Fruit fly (Drosophila melanogaster) whole organism, wandering third instar larva: ENCODE data around the gene COX7AL.

Experiments used
- Abd-B ChIP-seq: fragments of >200 bp; optimal IDR thresholded peaks from 2 replicates; lab custom pipeline; 2017; ENCODE audit warnings: missing biosample characterization, missing genetic modification characterization
- CG32264 ChIP-seq: fragments of 200-800 bp; sonication (Bioruptor generic); optimal IDR thresholded peaks from 2 replicates; lab custom pipeline; 2016; ENCODE audit warnings: missing biosample characterization, missing genetic modification characterization
- CrebA ChIP-seq: fragments of 200-800 bp; sonication (Bioruptor generic); optimal IDR thresholded peaks from 2 replicates; lab custom pipeline; 2016; ENCODE audit warnings: missing biosample characterization, mild to moderate bottlenecking, missing genetic modification characterization, borderline replicate concordance
- Dfd ChIP-seq: fragments of >200 bp; optimal IDR thresholded peaks from 2 replicates; lab custom pipeline; 2017; ENCODE audit warnings: missing biosample characterization, missing genetic modification characterization
- Dif ChIP-seq: fragments of 200-275, 200-300 bp; sonication (Bioruptor generic); optimal IDR thresholded peaks from 2 replicates; lab custom pipeline; 2018; ENCODE audit warnings: missing biosample characterization, missing genetic modification characterization; ENCODE audit not compliant: partially characterized antibody
- GATAd ChIP-seq: sonication (Bioruptor generic); optimal IDR thresholded peaks from 2 replicates; lab custom pipeline; 2016; ENCODE audit warnings: missing biosample characterization, missing genetic modification characterization
- HLH106 ChIP-seq: fragments of 200-800 bp; optimal IDR thresholded peaks from 3 replicates; lab custom pipeline; 2019; ENCODE audit warnings: missing biosample characterization, mild to moderate bottlenecking, missing genetic modification characterization, moderate library complexity
- Hnf4 ChIP-seq: fragments of 200-800 bp; sonication (Bioruptor generic); optimal IDR thresholded peaks from 2 replicates; lab custom pipeline; 2016; ENCODE audit warnings: missing biosample characterization, mild to moderate bottlenecking, missing genetic modification characterization
- Hr78 ChIP-seq: fragments of >200 bp; optimal IDR thresholded peaks from 2 replicates; lab custom pipeline; 2017; ENCODE audit warnings: missing biosample characterization, missing genetic modification characterization
- Jra ChIP-seq: sonication (Bioruptor generic); optimal IDR thresholded peaks from 2 replicates; lab custom pipeline; 2016; ENCODE audit warnings: missing biosample characterization, missing genetic modification characterization
- Mio ChIP-seq: sonication (Bioruptor generic); optimal IDR thresholded peaks from 2 replicates; lab custom pipeline; 2016; ENCODE audit warnings: missing biosample characterization, missing genetic modification characterization
- Myc ChIP-seq: fragments of >200 bp; optimal IDR thresholded peaks from 2 replicates; lab custom pipeline; 2017
- N ChIP-seq: fragments of >200 bp; optimal IDR thresholded peaks from 2 replicates; lab custom pipeline; 2018; ENCODE audit warnings: missing biosample characterization, missing external identifiers, missing genetic modification characterization
- OdsH ChIP-seq: fragments of 200-800 bp; sonication (Bioruptor generic); optimal IDR thresholded peaks from 2 replicates; lab custom pipeline; 2016; ENCODE audit warnings: missing biosample characterization, mild to moderate bottlenecking, missing genetic modification characterization
- Rel ChIP-seq, 2 experiments: fragments of 200-800 bp; sonication (Bioruptor generic) in 1 of 2; optimal IDR thresholded peaks; 2 replicates in 1 of 2; 3 replicates in 1 of 2; lab custom pipeline; 2016 to 2019; ENCODE audit warnings: mild to moderate bottlenecking in 2 of 2, missing biosample characterization in 2 of 2, missing genetic modification characterization in 2 of 2, moderate library complexity in 1 of 2
- Sp1 ChIP-seq: fragments of 200-800 bp; sonication (Bioruptor generic); optimal IDR thresholded peaks from 3 replicates; lab custom pipeline; 2019; ENCODE audit warnings: missing biosample characterization, mild to moderate bottlenecking, missing genetic modification characterization, moderate library complexity
- Vsx2 ChIP-seq: fragments of 200-300, 225-300 bp; sonication (Bioruptor generic); optimal IDR thresholded peaks from 2 replicates; lab custom pipeline; 2018; ENCODE audit warnings: missing biosample characterization, missing genetic modification characterization; ENCODE audit not compliant: partially characterized antibody
- brk ChIP-seq: fragments of 200-800 bp; sonication (Bioruptor generic); optimal IDR thresholded peaks from 2 replicates; lab custom pipeline; 2016; ENCODE audit warnings: missing biosample characterization, mild to moderate bottlenecking, missing genetic modification characterization
- dmrt93B ChIP-seq: fragments of 200-800 bp; sonication (Bioruptor generic); optimal IDR thresholded peaks from 2 replicates; lab custom pipeline; 2018; ENCODE audit warnings: missing biosample characterization, mild to moderate bottlenecking, missing genetic modification characterization
- dsf ChIP-seq: sonication (Bioruptor generic); optimal IDR thresholded peaks from 2 replicates; lab custom pipeline; 2016; ENCODE audit warnings: missing biosample characterization, missing genetic modification characterization, borderline replicate concordance
- ey ChIP-seq: fragments of 200-800 bp; sonication (Bioruptor generic); optimal IDR thresholded peaks from 2 replicates; lab custom pipeline; 2016; ENCODE audit warnings: missing biosample characterization, missing genetic modification characterization
- foxo ChIP-seq, 2 experiments: fragments of 200-800 bp; sonication (Bioruptor generic); optimal IDR thresholded peaks; 2 replicates in 1 of 2; 3 replicates in 1 of 2; lab custom pipeline; 2016 to 2017; ENCODE audit warnings: missing biosample characterization in 2 of 2, missing genetic modification characterization in 2 of 2
- fru ChIP-seq: fragments of 200-800 bp; sonication (Bioruptor generic); optimal IDR thresholded peaks from 3 replicates; lab custom pipeline; 2016; ENCODE audit warnings: missing biosample characterization, mild to moderate bottlenecking, missing genetic modification characterization
- h ChIP-seq: fragments of 200-800 bp; sonication (Bioruptor generic); optimal IDR thresholded peaks from 3 replicates; lab custom pipeline; 2016; ENCODE audit warnings: missing biosample characterization, mild to moderate bottlenecking, missing genetic modification characterization
- jim ChIP-seq: fragments of 175-275, 200-325 bp; sonication (Bioruptor generic); optimal IDR thresholded peaks from 2 replicates; lab custom pipeline; 2016; ENCODE audit warnings: missing biosample characterization, mild to moderate bottlenecking, missing genetic modification characterization
- lola ChIP-seq: fragments of >200 bp; optimal IDR thresholded peaks from 2 replicates; lab custom pipeline; 2017; ENCODE audit warnings: missing biosample characterization, missing genetic modification characterization
- psq ChIP-seq: fragments of 200-800 bp; sonication (Bioruptor generic); optimal IDR thresholded peaks from 3 replicates; lab custom pipeline; 2017; ENCODE audit warnings: missing biosample characterization, mild to moderate bottlenecking, missing genetic modification characterization, moderate library complexity
- rgr ChIP-seq: fragments of 200-800 bp; sonication (Bioruptor generic); optimal IDR thresholded peaks from 3 replicates; lab custom pipeline; 2016; ENCODE audit warnings: missing biosample characterization, mild to moderate bottlenecking, missing genetic modification characterization
- sage ChIP-seq: fragments of 200-800 bp; sonication (Bioruptor generic); optimal IDR thresholded peaks from 2 replicates; lab custom pipeline; 2016; ENCODE audit warnings: missing biosample characterization, mild to moderate bottlenecking, missing genetic modification characterization
- sv ChIP-seq: fragments of 200-800 bp; sonication (Bioruptor generic); optimal IDR thresholded peaks from 3 replicates; lab custom pipeline; 2016; ENCODE audit warnings: missing biosample characterization, missing genetic modification characterization

COX7AL gene

dm6 chr3R:8347279-8347678, 3.8 kb downstream of the COX7AL start, which contains the start of gene CG7352:
CG7352 (plus strand) TSS chr3R:8347579.
- TF ChIP-seq lola: no peak
- no peak for TF ChIP-seq dsf (GFP tag; lab: Kevin White, UChicago)
- TF ChIP-seq jim (GFP tag; lab: Kevin White, UChicago): no peak
- no peak for TF ChIP-seq Rel (GFP tag; optimal IDR thresholded peaks at IDR 0.05; lab: Kevin White, UChicago)
- TF ChIP-seq Rel (tag; optimal IDR thresholded peaks at IDR 0.05; lab: Kevin White, UChicago): no peak
- no peak for TF ChIP-seq Sp1 (GFP tag; lab: Kevin White, UChicago)
- no peak for TF ChIP-seq Dfd (GFP tag; lab: Kevin White, UChicago)

- TF ChIP-seq Sp1 (GFP tag; lab: Kevin White, UChicago): no peak
- no peak for TF ChIP-seq GATAd (GFP tag; lab: Kevin White, UChicago)
- no peak for TF ChIP-seq Jra
- no peak for TF ChIP-seq CrebA
- TF ChIP-seq ey (GFP tag; lab: Kevin White, UChicago): no peak
- no peak for TF ChIP-seq Hnf4
- TF ChIP-seq Abd-B (GFP tag; lab: Kevin White, UChicago): no peak
Measured at dm6 chr3R:8347835-8348234, 4.4 kb downstream of the COX7AL start.

- TF ChIP-seq Jra (no peak), foxo (GFP tag; optimal IDR thresholded peaks at IDR 0.05; lab: Kevin White, UChicago) (no peak), Myc (lab: Kevin White, UChicago) (no peak), brk (GFP tag; lab: Kevin White, UChicago) (no peak), rgr (GFP tag; lab: Kevin White, UChicago) (no peak), dmrt93B (GFP tag; lab: Kevin White, UChicago) (no peak), Mio (no peak), CG32264 (GFP tag; lab: Kevin White, UChicago) (no peak), OdsH (GFP tag; lab: Kevin White, UChicago) (no peak), N (GFP tag; lab: Kevin White, UChicago) (no peak), h (no peak), Rel (GFP tag; optimal IDR thresholded peaks at IDR 0.05; lab: Kevin White, UChicago) (no peak), Rel (tag; optimal IDR thresholded peaks at IDR 0.05; lab: Kevin White, UChicago) (no peak)
Measured at dm6 chr3R:8349106-8349448, 5.6 kb downstream of the COX7AL start.

dm6 chr3R:8349449-8350115, 6.1 kb downstream of the COX7AL start, which contains the start of gene Atg13:
Atg13 (plus strand) TSS chr3R:8349815.
- TF ChIP-seq Dif (GFP tag; lab: Kevin White, UChicago): no peak
- TF ChIP-seq Vsx2 (GFP tag; lab: Kevin White, UChicago): no peak
- peak; percentile 9 for TF ChIP-seq ey (GFP tag; lab: Kevin White, UChicago)
- no peak for TF ChIP-seq Myc (lab: Kevin White, UChicago)
- peak; percentile 29 for TF ChIP-seq Sp1 (GFP tag; lab: Kevin White, UChicago)
- no peak for TF ChIP-seq OdsH (GFP tag; lab: Kevin White, UChicago)
- TF ChIP-seq sv (GFP tag; lab: Kevin White, UChicago): peak; percentile 1
- TF ChIP-seq Abd-B (GFP tag; lab: Kevin White, UChicago): peak; percentile 32
- TF ChIP-seq Rel (GFP tag; optimal IDR thresholded peaks at IDR 0.05; lab: Kevin White, UChicago): no peak
- peak; percentile 46 for TF ChIP-seq Rel (tag; optimal IDR thresholded peaks at IDR 0.05; lab: Kevin White, UChicago)
- no peak for TF ChIP-seq dmrt93B (GFP tag; lab: Kevin White, UChicago)
- peak; percentile 22 for TF ChIP-seq psq (GFP tag; lab: Kevin White, UChicago)
- TF ChIP-seq HLH106 (tag; lab: Kevin White, UChicago): peak; percentile 43
- peak; percentile 8 for TF ChIP-seq N (GFP tag; lab: Kevin White, UChicago)
- no peak for TF ChIP-seq fru (GFP tag; lab: Kevin White, UChicago)
- peak; percentile 73 for TF ChIP-seq Hnf4
- no peak for TF ChIP-seq sage
- no peak for TF ChIP-seq rgr (GFP tag; lab: Kevin White, UChicago)
- no peak for TF ChIP-seq Hr78
